Fruit fly (Drosophila melanogaster) whole organism, wandering third instar larva: ENCODE data around the gene CG34408.

Source experiments
- Abd-B ChIP-seq: fragments of >200 bp; optimal IDR thresholded peaks from 2 replicates; lab custom pipeline; 2017; ENCODE audit warnings: missing biosample characterization, missing genetic modification characterization
- CG32264 ChIP-seq: fragments of 200-800 bp; sonication (Bioruptor generic); optimal IDR thresholded peaks from 2 replicates; lab custom pipeline; 2016; ENCODE audit warnings: missing biosample characterization, missing genetic modification characterization
- CG9705 ChIP-seq: fragments of 200-800 bp; sonication (Bioruptor generic); optimal IDR thresholded peaks from 2 replicates; lab custom pipeline; 2018; ENCODE audit warnings: missing biosample characterization, mild to moderate bottlenecking, missing genetic modification characterization
- Dfd ChIP-seq: fragments of >200 bp; optimal IDR thresholded peaks from 2 replicates; lab custom pipeline; 2017; ENCODE audit warnings: missing biosample characterization, missing genetic modification characterization
- GATAd ChIP-seq: sonication (Bioruptor generic); optimal IDR thresholded peaks from 2 replicates; lab custom pipeline; 2016; ENCODE audit warnings: missing biosample characterization, missing genetic modification characterization
- HLH106 ChIP-seq: fragments of 200-800 bp; optimal IDR thresholded peaks from 3 replicates; lab custom pipeline; 2019; ENCODE audit warnings: missing biosample characterization, mild to moderate bottlenecking, missing genetic modification characterization, moderate library complexity
- Hnf4 ChIP-seq: fragments of 200-800 bp; sonication (Bioruptor generic); optimal IDR thresholded peaks from 2 replicates; lab custom pipeline; 2016; ENCODE audit warnings: missing biosample characterization, mild to moderate bottlenecking, missing genetic modification characterization
- Hr78 ChIP-seq: fragments of >200 bp; optimal IDR thresholded peaks from 2 replicates; lab custom pipeline; 2017; ENCODE audit warnings: missing biosample characterization, missing genetic modification characterization
- Hr83 ChIP-seq: fragments of 200-300 bp; sonication (Bioruptor generic); optimal IDR thresholded peaks from 2 replicates; lab custom pipeline; 2016; ENCODE audit warnings: missing biosample characterization, mild to moderate bottlenecking, missing genetic modification characterization, moderate library complexity; ENCODE audit not compliant: poor library complexity, severe bottlenecking
- Jra ChIP-seq: sonication (Bioruptor generic); optimal IDR thresholded peaks from 2 replicates; lab custom pipeline; 2016; ENCODE audit warnings: missing biosample characterization, missing genetic modification characterization
- Mio ChIP-seq: sonication (Bioruptor generic); optimal IDR thresholded peaks from 2 replicates; lab custom pipeline; 2016; ENCODE audit warnings: missing biosample characterization, missing genetic modification characterization
- Myc ChIP-seq: fragments of >200 bp; optimal IDR thresholded peaks from 2 replicates; lab custom pipeline; 2017
- OdsH ChIP-seq: fragments of 200-800 bp; sonication (Bioruptor generic); optimal IDR thresholded peaks from 2 replicates; lab custom pipeline; 2016; ENCODE audit warnings: missing biosample characterization, mild to moderate bottlenecking, missing genetic modification characterization
- Rel ChIP-seq, 2 experiments: fragments of 200-800 bp; sonication (Bioruptor generic) in 1 of 2; optimal IDR thresholded peaks; 2 replicates in 1 of 2; 3 replicates in 1 of 2; lab custom pipeline; 2016 to 2019; ENCODE audit warnings: mild to moderate bottlenecking in 2 of 2, missing biosample characterization in 2 of 2, missing genetic modification characterization in 2 of 2, moderate library complexity in 1 of 2
- Vsx2 ChIP-seq: fragments of 200-300, 225-300 bp; sonication (Bioruptor generic); optimal IDR thresholded peaks from 2 replicates; lab custom pipeline; 2018; ENCODE audit warnings: missing biosample characterization, missing genetic modification characterization; ENCODE audit not compliant: partially characterized antibody
- br ChIP-seq: fragments of 200-800 bp; sonication (Bioruptor generic); optimal IDR thresholded peaks from 2 replicates; lab custom pipeline; 2016; ENCODE audit warnings: missing biosample characterization, missing genetic modification characterization
- brk ChIP-seq: fragments of 200-800 bp; sonication (Bioruptor generic); optimal IDR thresholded peaks from 2 replicates; lab custom pipeline; 2016; ENCODE audit warnings: missing biosample characterization, mild to moderate bottlenecking, missing genetic modification characterization
- dl ChIP-seq, 2 experiments: fragments of 175-275, 200-275 bp in 1 of 2; fragments of 200-275 bp in 1 of 2; sonication (Bioruptor generic); optimal IDR thresholded peaks; lab custom pipeline; 2018; ENCODE audit warnings: mild to moderate bottlenecking in 2 of 2, missing biosample characterization in 2 of 2, missing genetic modification characterization in 2 of 2, moderate library complexity in 2 of 2; ENCODE audit not compliant: partially characterized antibody in 2 of 2, insufficient read depth in 1 of 2
- dmrt93B ChIP-seq: fragments of 200-800 bp; sonication (Bioruptor generic); optimal IDR thresholded peaks from 2 replicates; lab custom pipeline; 2018; ENCODE audit warnings: missing biosample characterization, mild to moderate bottlenecking, missing genetic modification characterization
- dsf ChIP-seq: sonication (Bioruptor generic); optimal IDR thresholded peaks from 2 replicates; lab custom pipeline; 2016; ENCODE audit warnings: missing biosample characterization, missing genetic modification characterization, borderline replicate concordance
- ey ChIP-seq: fragments of 200-800 bp; sonication (Bioruptor generic); optimal IDR thresholded peaks from 2 replicates; lab custom pipeline; 2016; ENCODE audit warnings: missing biosample characterization, missing genetic modification characterization
- foxo ChIP-seq, 2 experiments: fragments of 200-800 bp; sonication (Bioruptor generic); optimal IDR thresholded peaks; 2 replicates in 1 of 2; 3 replicates in 1 of 2; lab custom pipeline; 2016 to 2017; ENCODE audit warnings: missing biosample characterization in 2 of 2, missing genetic modification characterization in 2 of 2
- fru ChIP-seq: fragments of 200-800 bp; sonication (Bioruptor generic); optimal IDR thresholded peaks from 3 replicates; lab custom pipeline; 2016; ENCODE audit warnings: missing biosample characterization, mild to moderate bottlenecking, missing genetic modification characterization
- h ChIP-seq: fragments of 200-800 bp; sonication (Bioruptor generic); optimal IDR thresholded peaks from 3 replicates; lab custom pipeline; 2016; ENCODE audit warnings: missing biosample characterization, mild to moderate bottlenecking, missing genetic modification characterization
- jim ChIP-seq: fragments of 175-275, 200-325 bp; sonication (Bioruptor generic); optimal IDR thresholded peaks from 2 replicates; lab custom pipeline; 2016; ENCODE audit warnings: missing biosample characterization, mild to moderate bottlenecking, missing genetic modification characterization
- lola ChIP-seq: fragments of >200 bp; optimal IDR thresholded peaks from 2 replicates; lab custom pipeline; 2017; ENCODE audit warnings: missing biosample characterization, missing genetic modification characterization
- pan ChIP-seq: fragments of >200 bp; optimal IDR thresholded peaks from 2 replicates; lab custom pipeline; 2017
- psq ChIP-seq: fragments of 200-800 bp; sonication (Bioruptor generic); optimal IDR thresholded peaks from 3 replicates; lab custom pipeline; 2017; ENCODE audit warnings: missing biosample characterization, mild to moderate bottlenecking, missing genetic modification characterization, moderate library complexity
- rgr ChIP-seq: fragments of 200-800 bp; sonication (Bioruptor generic); optimal IDR thresholded peaks from 3 replicates; lab custom pipeline; 2016; ENCODE audit warnings: missing biosample characterization, mild to moderate bottlenecking, missing genetic modification characterization
- sage ChIP-seq: fragments of 200-800 bp; sonication (Bioruptor generic); optimal IDR thresholded peaks from 2 replicates; lab custom pipeline; 2016; ENCODE audit warnings: missing biosample characterization, mild to moderate bottlenecking, missing genetic modification characterization
- sv ChIP-seq: fragments of 200-800 bp; sonication (Bioruptor generic); optimal IDR thresholded peaks from 3 replicates; lab custom pipeline; 2016; ENCODE audit warnings: missing biosample characterization, missing genetic modification characterization
- tai ChIP-seq: sonication (Bioruptor generic); optimal IDR thresholded peaks from 2 replicates; lab custom pipeline; 2016; ENCODE audit warnings: missing biosample characterization, missing genetic modification characterization
- woc ChIP-seq: sonication (Bioruptor generic); optimal IDR thresholded peaks from 2 replicates; lab custom pipeline; 2016; ENCODE audit warnings: missing biosample characterization, mild to moderate bottlenecking, missing genetic modification characterization

The CG34408 gene

dm6 chrX:10250017-10250416 lies 30.1 kb downstream of the CG34408 start:
- TF ChIP-seq CG9705 (GFP tag; lab: Kevin White, UChicago) (no peak), fru (GFP tag; lab: Kevin White, UChicago) (no peak)

dm6 chrX:10250659-10251058 lies 30.7 kb downstream of the CG34408 start:
- TF ChIP-seq psq (GFP tag; lab: Kevin White, UChicago) (no peak), Rel (GFP tag; optimal IDR thresholded peaks at IDR 0.05; lab: Kevin White, UChicago) (no peak), Rel (tag; optimal IDR thresholded peaks at IDR 0.05; lab: Kevin White, UChicago) (no peak), rgr (GFP tag; lab: Kevin White, UChicago) (no peak), dsf (GFP tag; lab: Kevin White, UChicago) (no peak), sv (GFP tag; lab: Kevin White, UChicago) (no peak)

- no peak for TF ChIP-seq Dfd (GFP tag; lab: Kevin White, UChicago)
These were observed 32.8 kb downstream of the CG34408 start for dm6 chrX:10252745-10253144.

- no peak for TF ChIP-seq lola (GFP tag; lab: Kevin White, UChicago)
- no peak for TF ChIP-seq HLH106 (tag; lab: Kevin White, UChicago)
- no peak for TF ChIP-seq dl (GFP tag; optimal IDR thresholded peaks at IDR 0.05; lab: Kevin White, UChicago; ENCODE audit: insufficient read depth in 1 of 2, partially characterized antibody in 2 of 2)
- TF ChIP-seq Hnf4, result no peak
- TF ChIP-seq Mio, result no peak
- no peak for TF ChIP-seq woc
- TF ChIP-seq jim (GFP tag; lab: Kevin White, UChicago), result no peak
These were observed 36.3 kb downstream of the CG34408 start for dm6 chrX:10256228-10256627.

dm6 chrX:10259524-10259923 lies 39.6 kb downstream of the CG34408 start:
- TF ChIP-seq dl (GFP tag; optimal IDR thresholded peaks at IDR 0.05; lab: Kevin White, UChicago; ENCODE audit: insufficient read depth in 1 of 2, partially characterized antibody in 2 of 2) (no peak), CG32264 (no peak), GATAd (GFP tag; lab: Kevin White, UChicago) (no peak), Hr83 (GFP tag; lab: Kevin White, UChicago) (no peak), psq (GFP tag; lab: Kevin White, UChicago) (no peak), tai (GFP tag; lab: Kevin White, UChicago) (no peak), OdsH (no peak)

dm6 chrX:10261172-10261571 lies 41.3 kb downstream of the CG34408 start:
- TF ChIP-seq Jra (GFP tag; lab: Kevin White, UChicago) (no peak), Dfd (GFP tag; lab: Kevin White, UChicago) (peak; percentile 18)

dm6 chrX:10263165-10263956 lies 43.5 kb downstream of the CG34408 start, which contains the start of gene Hk:
TSS of gene Hk (minus strand) at chrX:10263485.
- peak; percentile 19 for TF ChIP-seq dmrt93B (GFP tag; lab: Kevin White, UChicago)
- TF ChIP-seq woc, result no peak
- TF ChIP-seq CG32264, result peak; percentile 32
- peak; percentile 75 for TF ChIP-seq ey
- no peak for TF ChIP-seq tai (GFP tag; lab: Kevin White, UChicago)
- peak; percentile 79 for TF ChIP-seq rgr (GFP tag; lab: Kevin White, UChicago)
- TF ChIP-seq Hr78, result no peak
- TF ChIP-seq Hnf4, result peak; percentile 35
- TF ChIP-seq br (GFP tag; lab: Kevin White, UChicago), result peak; percentile 70
- no peak for TF ChIP-seq jim (GFP tag; lab: Kevin White, UChicago)
- no peak for TF ChIP-seq GATAd (GFP tag; lab: Kevin White, UChicago)
- TF ChIP-seq CG9705 (GFP tag; lab: Kevin White, UChicago), result no peak
- TF ChIP-seq h, result peak; percentile 83
- no peak for TF ChIP-seq lola (GFP tag; lab: Kevin White, UChicago)
- no peak for TF ChIP-seq dsf (GFP tag; lab: Kevin White, UChicago)
- TF ChIP-seq Jra (GFP tag; lab: Kevin White, UChicago), result no peak
- TF ChIP-seq sage (GFP tag; lab: Kevin White, UChicago), result peak; percentile 22
- TF ChIP-seq HLH106 (tag; lab: Kevin White, UChicago), result peak; percentile 36
- peak; percentile 33 for TF ChIP-seq psq (GFP tag; lab: Kevin White, UChicago)
- TF ChIP-seq fru (GFP tag; lab: Kevin White, UChicago), result peak; percentile 78
- no peak for TF ChIP-seq Myc
- TF ChIP-seq pan (lab: Kevin White, UChicago), result no peak
- TF ChIP-seq Vsx2, result no peak
- peak in 1 of 2 experiments; percentile 73 for TF ChIP-seq foxo (GFP tag; optimal IDR thresholded peaks at IDR 0.05; lab: Kevin White, UChicago)
- no peak for TF ChIP-seq brk (GFP tag; lab: Kevin White, UChicago)
- TF ChIP-seq Rel (GFP tag; optimal IDR thresholded peaks at IDR 0.05; lab: Kevin White, UChicago), result no peak
- TF ChIP-seq Rel (tag; optimal IDR thresholded peaks at IDR 0.05; lab: Kevin White, UChicago), result no peak
- TF ChIP-seq OdsH, result peak; percentile 64
- peak; percentile 29 for TF ChIP-seq sv (GFP tag; lab: Kevin White, UChicago)
- TF ChIP-seq Abd-B (GFP tag; lab: Kevin White, UChicago), result no peak
- no peak for TF ChIP-seq Dfd (GFP tag; lab: Kevin White, UChicago)
